Fruit fly (Drosophila melanogaster) Kc167 (cell line): ENCODE measurements around the gene solo.

Experiments
- Myc ChIP-seq: fragments of >200 bp; optimal IDR thresholded peaks from 2 replicates; lab custom pipeline; 2017; ENCODE audit warnings: missing external identifiers
- Sin3A ChIP-seq: fragments of >200 bp; optimal IDR thresholded peaks from 2 replicates; lab custom pipeline; 2018; ENCODE audit warnings: missing external identifiers
- h ChIP-seq: fragments of >200 bp; optimal IDR thresholded peaks from 3 replicates; lab custom pipeline; 2018; ENCODE audit warnings: missing external identifiers
- insv ChIP-seq: fragments of >200 bp; optimal IDR thresholded peaks from 3 replicates; lab custom pipeline; 2018; ENCODE audit warnings: missing external identifiers
- psq ChIP-seq: fragments of >200 bp; optimal IDR thresholded peaks from 2 replicates; lab custom pipeline; 2017; ENCODE audit warnings: missing external identifiers
- ttk ChIP-seq: sonication (Bioruptor generic); optimal IDR thresholded peaks from 2 replicates; lab custom pipeline; 2017; ENCODE audit warnings: missing external identifiers

solo gene

dm6 chr2L:15106100-15106499, 44.6 kb downstream of the solo start:
- no peak for TF ChIP-seq h
- no peak for TF ChIP-seq psq
- TF ChIP-seq insv = no peak
- no peak for TF ChIP-seq Myc (lab: Kevin White, UChicago)

- TF ChIP-seq ttk = no peak
- TF ChIP-seq Myc (lab: Kevin White, UChicago) = no peak
- TF ChIP-seq Sin3A = no peak
- no peak for TF ChIP-seq h
- no peak for TF ChIP-seq insv
- TF ChIP-seq psq = no peak
These were observed 45.8 kb downstream of the solo start for dm6 chr2L:15107238-15107637.

dm6 chr2L:15109145-15109544, 47.7 kb downstream of the solo start, which contains the start of gene CG15269:
CG15269 (plus strand) TSS chr2L:15109405.
- TF ChIP-seq insv = no peak
- no peak for TF ChIP-seq ttk
- no peak for TF ChIP-seq h
- no peak for TF ChIP-seq Sin3A

dm6 chr2L:15111276-15111675, 49.8 kb downstream of the solo start:
- TF ChIP-seq insv (no peak), psq (no peak), h (no peak), Sin3A (no peak)

dm6 chr2L:15113234-15113916, 51.9 kb downstream of the solo start, which contains the start of gene stc:
stc (plus strand) TSS chr2L:15113480.
- TF ChIP-seq Myc (lab: Kevin White, UChicago) (no peak), psq (no peak), Sin3A (no peak), insv (no peak), h (no peak), ttk (no peak)

dm6 chr2L:15117995-15118394, 56.5 kb downstream of the solo start:
- TF ChIP-seq Sin3A (no peak), psq (no peak), Myc (lab: Kevin White, UChicago) (no peak), insv (no peak), ttk (no peak), h (no peak)

dm6 chr2L:15118507-15118906, 57.1 kb downstream of the solo start:
- TF ChIP-seq Sin3A (no peak), Myc (lab: Kevin White, UChicago) (no peak), insv (no peak), ttk (no peak), h (no peak), psq (no peak)
